In the genomic region with DNA sequence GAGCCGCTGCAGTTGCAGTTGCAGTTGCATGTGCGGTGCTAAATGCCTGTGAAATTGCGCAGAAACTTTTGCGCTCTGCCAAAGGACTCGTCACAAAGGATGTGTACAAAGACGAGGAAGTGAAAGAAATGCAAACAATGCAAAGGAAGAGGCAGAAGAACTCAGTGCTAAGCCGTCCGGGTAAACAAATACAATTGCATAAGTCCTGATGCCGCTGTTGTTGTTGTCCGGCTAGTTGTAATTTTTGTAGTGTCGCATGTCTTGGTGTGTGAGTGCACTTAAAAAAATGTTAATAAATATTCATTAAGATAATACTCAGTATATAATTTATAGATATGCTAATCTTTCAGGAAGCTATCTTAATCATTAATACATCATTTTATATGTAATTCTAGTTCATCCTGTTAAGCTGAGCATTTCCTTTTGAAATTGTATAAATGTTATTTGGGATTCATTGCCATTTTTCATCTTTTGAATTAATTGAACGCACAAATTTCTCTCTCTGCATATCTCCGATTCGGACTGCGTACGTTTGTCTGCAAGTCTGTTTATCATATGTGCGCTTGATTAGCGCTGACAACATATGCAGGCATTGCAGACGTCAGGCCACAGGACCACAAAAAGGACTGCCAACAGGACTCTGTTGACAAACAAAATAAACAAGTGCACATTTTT, we compare ENCODE assay signal across 3 fruit fly cellular contexts.
TF ChIP-seq lines count a peak whose summit lies in the region.

No protein-coding gene starts in this region.

- no peak for TF ChIP-seq CTCF in whole organism, embryonic (GFP tag; optimal IDR thresholded peaks at IDR 0.05; lab: Kevin White, UChicago)

TF ChIP-seq in whole organism, embryonic, 481 proteins besides CTCF, POLR2A, EP300 and RAD21 (continues in another document):
- no peak for TF ChIP-seq chm (GFP tag; IDR thresholded peaks at IDR 0.05; lab: Robert Waterston, UW)
- no peak for TF ChIP-seq stwl (tag; optimal IDR thresholded peaks at IDR 0.05; lab: Kevin White, UChicago)
- peak; percentile 53 for TF ChIP-seq CG15696 (tag; optimal IDR thresholded peaks at IDR 0.05; lab: Kevin White, UChicago)
- no peak for TF ChIP-seq run (tag; optimal IDR thresholded peaks at IDR 0.05; lab: Kevin White, UChicago)
- TF ChIP-seq Kr (GFP tag; optimal IDR thresholded peaks at IDR 0.05; lab: Kevin White, UChicago): no peak
- no peak for TF ChIP-seq Bgb (GFP tag; IDR thresholded peaks at IDR 0.05; lab: Robert Waterston, UW; ENCODE audit: partially characterized antibody)
- no peak for TF ChIP-seq Rx (GFP tag; IDR thresholded peaks at IDR 0.05; lab: Robert Waterston, UW)
- no peak for TF ChIP-seq CG2116 (GFP tag; optimal IDR thresholded peaks at IDR 0.05; lab: Kevin White, UChicago)
- TF ChIP-seq CG11093 (GFP tag; IDR thresholded peaks at IDR 0.05; lab: Robert Waterston, UW): no peak
- no peak for TF ChIP-seq D (optimal IDR thresholded peaks at IDR 0.05; lab: Kevin White, UChicago)
- TF ChIP-seq D (GFP tag; optimal IDR thresholded peaks at IDR 0.05; lab: Kevin White, UChicago): no peak
- TF ChIP-seq NC2α (GFP tag; optimal IDR thresholded peaks at IDR 0.05; lab: Kevin White, UChicago): no peak
- no peak for TF ChIP-seq pan (optimal IDR thresholded peaks at IDR 0.05; lab: Kevin White, UChicago)
- TF ChIP-seq pan (GFP tag; optimal IDR thresholded peaks at IDR 0.05 in 1 of 2, IDR thresholded peaks at IDR 0.05 in 1 of 2): no peak
- no peak for TF ChIP-seq Sox100B (GFP tag; optimal IDR thresholded peaks at IDR 0.05; lab: Kevin White, UChicago)
- no peak for TF ChIP-seq CG10147 (GFP tag; optimal IDR thresholded peaks at IDR 0.05; lab: Kevin White, UChicago)
- TF ChIP-seq HmgD (GFP tag; optimal IDR thresholded peaks at IDR 0.05; lab: Kevin White, UChicago): no peak
- TF ChIP-seq CG34376 (GFP tag; optimal IDR thresholded peaks at IDR 0.05; lab: Kevin White, UChicago): no peak
- no peak for TF ChIP-seq crp (GFP tag; optimal IDR thresholded peaks at IDR 0.05; lab: Kevin White, UChicago)
- no peak for TF ChIP-seq CG2120 (GFP tag; optimal IDR thresholded peaks at IDR 0.05; lab: Kevin White, UChicago)
- TF ChIP-seq CG10209 (GFP tag; optimal IDR thresholded peaks at IDR 0.05; lab: Kevin White, UChicago): no peak
- no peak for TF ChIP-seq D19B (GFP tag; optimal IDR thresholded peaks at IDR 0.05; lab: Kevin White, UChicago)
- TF ChIP-seq lola (GFP tag; optimal IDR thresholded peaks at IDR 0.05; lab: Kevin White, UChicago): peak in 1 of 3 experiments; percentile 32
- TF ChIP-seq D19A (tag; optimal IDR thresholded peaks at IDR 0.05; lab: Kevin White, UChicago): no peak
- TF ChIP-seq zf30C (GFP tag; optimal IDR thresholded peaks at IDR 0.05; lab: Kevin White, UChicago): peak; percentile 66
- TF ChIP-seq nau (GFP tag; optimal IDR thresholded peaks at IDR 0.05; lab: Kevin White, UChicago): no peak
- TF ChIP-seq prd (optimal IDR thresholded peaks at IDR 0.05; lab: Kevin White, UChicago): no peak
- peak; percentile 73 for TF ChIP-seq prd (GFP tag; IDR thresholded peaks at IDR 0.05; lab: Robert Waterston, UW)
- peak; percentile 63 for TF ChIP-seq CG4360 (GFP tag; IDR thresholded peaks at IDR 0.05; lab: Robert Waterston, UW)

TF ChIP-seq in whole organism, prepupa, 60 proteins besides CTCF, POLR2A, EP300 and RAD21:
- TF ChIP-seq CG6792 (GFP tag; optimal IDR thresholded peaks at IDR 0.05; lab: Kevin White, UChicago): no peak
- TF ChIP-seq Gug (GFP tag; IDR thresholded peaks at IDR 0.05; lab: Robert Waterston, UW): no peak
- peak; percentile 29 for TF ChIP-seq Eip78C (GFP tag; lab: Kevin White, UChicago)
- no peak for TF ChIP-seq cyc (GFP tag; optimal IDR thresholded peaks at IDR 0.05; lab: Kevin White, UChicago)

TF ChIP-seq in whole organism, pupa, 21 proteins besides CTCF, POLR2A, EP300 and RAD21:
- TF ChIP-seq CG8159 (tag; optimal IDR thresholded peaks at IDR 0.05; lab: Kevin White, UChicago) (peak; percentile 13), CG4496 (GFP tag; IDR thresholded peaks at IDR 0.05; lab: Robert Waterston, UW) (no peak)
